Fruit fly (Drosophila melanogaster) whole organism, adult: ENCODE results near the gene bou.

Experiments used
- CG11617 ChIP-seq: fragments of 200-800 bp; sonication (Bioruptor generic); optimal IDR thresholded peaks from 2 replicates; lab custom pipeline; 2017; ENCODE audit warnings: mild to moderate bottlenecking, missing biosample characterization, missing genetic modification reagents, missing genetic modification characterization
- CG12768 ChIP-seq: fragments of 200-800 bp; sonication (Bioruptor generic); optimal IDR thresholded peaks from 2 replicates; lab custom pipeline; 2017; ENCODE audit warnings: missing biosample characterization, missing genetic modification characterization, mild to moderate bottlenecking, moderate library complexity, missing genetic modification reagents
- CG14711 ChIP-seq: fragments of 200-800 bp; sonication (Bioruptor generic); optimal IDR thresholded peaks from 2 replicates; lab custom pipeline; 2018; ENCODE audit warnings: missing biosample characterization, mild to moderate bottlenecking, missing genetic modification characterization, moderate library complexity
- CG1620 ChIP-seq: fragments of 200-800 bp; sonication (Bioruptor generic); optimal IDR thresholded peaks from 2 replicates; lab custom pipeline; 2016; ENCODE audit warnings: missing biosample characterization, missing genetic modification characterization
- CG33017 ChIP-seq: fragments of 200-800 bp; sonication (Bioruptor generic); optimal IDR thresholded peaks from 2 replicates; lab custom pipeline; 2018; ENCODE audit warnings: missing biosample characterization, mild to moderate bottlenecking, missing genetic modification characterization, moderate library complexity
- CG5204 ChIP-seq: fragments of 200-800 bp; sonication (Bioruptor generic); optimal IDR thresholded peaks from 2 replicates; lab custom pipeline; 2016; ENCODE audit warnings: missing biosample characterization, missing genetic modification characterization
- CG7045 ChIP-seq: fragments of 200-800 bp; sonication (Bioruptor generic); optimal IDR thresholded peaks from 2 replicates; lab custom pipeline; 2017; ENCODE audit warnings: missing biosample characterization, mild to moderate bottlenecking, missing genetic modification characterization
- CG7101 ChIP-seq: fragments of 200-800 bp; sonication (Bioruptor generic); optimal IDR thresholded peaks from 2 replicates; lab custom pipeline; 2018; ENCODE audit warnings: missing biosample characterization, mild to moderate bottlenecking, missing genetic modification characterization, moderate library complexity
- Clk ChIP-seq: fragments of 200-800 bp; sonication (Bioruptor generic); optimal IDR thresholded peaks from 2 replicates; lab custom pipeline; 2017; ENCODE audit warnings: missing biosample characterization, missing genetic modification characterization
- Crg-1 ChIP-seq: fragments of 200-800 bp; sonication (Bioruptor generic); optimal IDR thresholded peaks from 2 replicates; lab custom pipeline; 2016; ENCODE audit warnings: missing biosample characterization, missing genetic modification characterization
- Hr96 ChIP-seq: fragments of 200-800 bp; sonication (Bioruptor generic); optimal IDR thresholded peaks from 2 replicates; lab custom pipeline; 2016; ENCODE audit warnings: missing biosample characterization, missing genetic modification characterization
- Mnt ChIP-seq: fragments of 200-800 bp; sonication (Bioruptor generic); optimal IDR thresholded peaks from 2 replicates; lab custom pipeline; 2016; ENCODE audit warnings: missing biosample characterization, mild to moderate bottlenecking, missing genetic modification characterization
- bab1 ChIP-seq: fragments of 200-800 bp; sonication (Bioruptor generic); optimal IDR thresholded peaks from 3 replicates; lab custom pipeline; 2019; ENCODE audit warnings: missing biosample characterization, mild to moderate bottlenecking, missing genetic modification characterization, moderate library complexity
- cic ChIP-seq: fragments of 200-800 bp; sonication (Bioruptor generic); optimal IDR thresholded peaks from 2 replicates; lab custom pipeline; 2017; ENCODE audit warnings: missing biosample characterization, mild to moderate bottlenecking, missing genetic modification characterization, moderate library complexity
- cnc ChIP-seq, 2 experiments: fragments of >200 bp; optimal IDR thresholded peaks; 2 replicates each; lab custom pipeline; 2017
- kay ChIP-seq: fragments of 200-800 bp; sonication (Bioruptor generic); peaks from one replicate; lab custom pipeline; 2016; ENCODE audit warnings: missing biosample characterization, missing genetic modification characterization, borderline replicate concordance
- ovo ChIP-seq: fragments of 200-800 bp; sonication (Bioruptor generic); optimal IDR thresholded peaks from 2 replicates; lab custom pipeline; 2016; ENCODE audit warnings: missing biosample characterization, missing genetic modification characterization
- pad ChIP-seq: fragments of 200-800 bp; sonication (Bioruptor generic); optimal IDR thresholded peaks from 3 replicates; lab custom pipeline; 2017; ENCODE audit warnings: missing biosample characterization, missing genetic modification characterization, mild to moderate bottlenecking, moderate library complexity, missing genetic modification reagents
- tj ChIP-seq: fragments of 200-800 bp; sonication (Bioruptor generic); optimal IDR thresholded peaks from 3 replicates; lab custom pipeline; 2017; ENCODE audit warnings: missing biosample characterization, mild to moderate bottlenecking, missing genetic modification characterization, moderate library complexity
- toe ChIP-seq: fragments of 200-800 bp; sonication (Bioruptor generic); optimal IDR thresholded peaks from 2 replicates; lab custom pipeline; 2016; ENCODE audit warnings: missing biosample characterization, missing genetic modification characterization

bou gene

dm6 chrX:6995258-6995657, 9.0 kb downstream of the bou start:
- TF ChIP-seq cic (GFP tag; lab: Kevin White, UChicago) (no peak), CG12768 (GFP tag; lab: Kevin White, UChicago) (no peak), Mnt (no peak), tj (GFP tag; lab: Kevin White, UChicago) (peak; percentile 97)

dm6 chrX:6996130-6996529, 9.8 kb downstream of the bou start:
- TF ChIP-seq CG14711 (tag; lab: Kevin White, UChicago) (no peak), cnc (optimal IDR thresholded peaks at IDR 0.05; lab: Kevin White, UChicago) (no peak), kay (GFP tag; lab: Kevin White, UChicago) (no peak), CG11617 (no peak), CG5204 (GFP tag; lab: Kevin White, UChicago) (no peak), CG33017 (no peak), cic (GFP tag; lab: Kevin White, UChicago) (no peak), toe (GFP tag; lab: Kevin White, UChicago) (no peak), Clk (GFP tag; lab: Kevin White, UChicago) (no peak), ovo (GFP tag; lab: Kevin White, UChicago) (no peak), Mnt (no peak), Hr96 (no peak)

- TF ChIP-seq Clk (GFP tag; lab: Kevin White, UChicago), result no peak
- TF ChIP-seq CG7045, result no peak
- no peak for TF ChIP-seq cnc (optimal IDR thresholded peaks at IDR 0.05; lab: Kevin White, UChicago)
- no peak for TF ChIP-seq cic (GFP tag; lab: Kevin White, UChicago)
- TF ChIP-seq kay (GFP tag; lab: Kevin White, UChicago), result no peak
- TF ChIP-seq Crg-1 (GFP tag; lab: Kevin White, UChicago), result no peak
- no peak for TF ChIP-seq CG7101
- TF ChIP-seq CG5204 (GFP tag; lab: Kevin White, UChicago), result no peak
Measured at dm6 chrX:6996965-6997652, 10.8 kb downstream of the bou start.

- TF ChIP-seq CG1620 (GFP tag; lab: Kevin White, UChicago) (peak; percentile 29), Mnt (no peak), tj (GFP tag; lab: Kevin White, UChicago) (no peak), CG33017 (no peak), bab1 (GFP tag; lab: Kevin White, UChicago) (peak; percentile 55), CG5204 (GFP tag; lab: Kevin White, UChicago) (peak; percentile 50), CG14711 (tag; lab: Kevin White, UChicago) (peak; percentile 50), CG11617 (peak; percentile 8)
Measured at dm6 chrX:6997653-6998491, 11.6 kb downstream of the bou start.

- TF ChIP-seq ovo (GFP tag; lab: Kevin White, UChicago) (peak; percentile 69), Hr96 (peak; percentile 77), Crg-1 (GFP tag; lab: Kevin White, UChicago) (peak; percentile 50), CG1620 (GFP tag; lab: Kevin White, UChicago) (peak; percentile 31), CG11617 (no peak), CG7101 (peak; percentile 71), CG7045 (no peak), pad (GFP tag; lab: Kevin White, UChicago) (peak; percentile 41), Clk (GFP tag; lab: Kevin White, UChicago) (no peak), Mnt (peak; percentile 89), toe (GFP tag; lab: Kevin White, UChicago) (no peak), CG12768 (GFP tag; lab: Kevin White, UChicago) (peak; percentile 38), cic (GFP tag; lab: Kevin White, UChicago) (peak; percentile 70), tj (GFP tag; lab: Kevin White, UChicago) (peak; percentile 93), CG5204 (GFP tag; lab: Kevin White, UChicago) (no peak), bab1 (GFP tag; lab: Kevin White, UChicago) (peak; percentile 88), CG14711 (tag; lab: Kevin White, UChicago) (no peak), kay (GFP tag; lab: Kevin White, UChicago) (no peak)
Measured at dm6 chrX:6998492-6998852, 12.2 kb downstream of the bou start, which contains the start of gene Inx2. TSS of gene Inx2 (plus strand) at chrX:6998672.

dm6 chrX:7000444-7001134, 14.3 kb downstream of the bou start:
- TF ChIP-seq tj (GFP tag; lab: Kevin White, UChicago) (no peak), Mnt (no peak), CG33017 (no peak), CG7045 (no peak), CG14711 (tag; lab: Kevin White, UChicago) (no peak), Hr96 (no peak), cnc (optimal IDR thresholded peaks at IDR 0.05; lab: Kevin White, UChicago) (no peak), cic (GFP tag; lab: Kevin White, UChicago) (no peak), pad (GFP tag; lab: Kevin White, UChicago) (no peak), Crg-1 (GFP tag; lab: Kevin White, UChicago) (no peak)
